Fruit fly (Drosophila melanogaster) whole organism, prepupa: ENCODE results near the gene CG11247.

ENCODE experiments used
- Blimp-1 ChIP-seq: fragments of 200-800 bp; sonication (Bioruptor generic); optimal IDR thresholded peaks from 3 replicates; lab custom pipeline; 2017; ENCODE audit warnings: missing biosample characterization, missing genetic modification characterization, mild to moderate bottlenecking, moderate library complexity, missing genetic modification reagents
- CG10631 ChIP-seq: fragments of 200-800 bp; sonication (Bioruptor generic); optimal IDR thresholded peaks from 2 replicates; lab custom pipeline; 2016; ENCODE audit warnings: missing biosample characterization, missing genetic modification characterization
- CG10669 ChIP-seq: fragments of 200-800 bp; sonication (Bioruptor generic); optimal IDR thresholded peaks from 3 replicates; lab custom pipeline; 2018; ENCODE audit warnings: missing biosample characterization, mild to moderate bottlenecking, missing genetic modification characterization, moderate library complexity
- CG11294 ChIP-seq: fragments of 200-800 bp; sonication (Bioruptor generic); IDR thresholded peaks from 2 replicates; pipeline ENCODE4 v1.3.6; 2022; ENCODE audit warnings: missing biosample characterization, missing genetic modification characterization
- CG11762 ChIP-seq: fragments of 200-800 bp; sonication (Bioruptor generic); optimal IDR thresholded peaks from 3 replicates; lab custom pipeline; 2016; ENCODE audit warnings: missing biosample characterization, missing genetic modification characterization; ENCODE audit not compliant: insufficient read depth
- CG15336 ChIP-seq: fragments of 200-800 bp; sonication (Bioruptor generic); IDR thresholded peaks from 2 replicates; pipeline ENCODE4 v1.3.6; 2022; ENCODE audit warnings: missing biosample characterization, missing genetic modification characterization
- CG1621 ChIP-seq: fragments of 200-800 bp; sonication (Bioruptor generic); optimal IDR thresholded peaks from 3 replicates; lab custom pipeline; 2018; ENCODE audit warnings: missing biosample characterization, mild to moderate bottlenecking, missing genetic modification characterization
- CG16779 ChIP-seq: fragments of 200-800 bp; sonication (Bioruptor generic); optimal IDR thresholded peaks from 3 replicates; lab custom pipeline; 2017; ENCODE audit warnings: missing biosample characterization, mild to moderate bottlenecking, missing genetic modification characterization
- CG3032 ChIP-seq: fragments of 200-800 bp; optimal IDR thresholded peaks from 2 replicates; lab custom pipeline; 2019; ENCODE audit warnings: missing biosample characterization, mild to moderate bottlenecking, missing genetic modification characterization, moderate library complexity
- CG31627 ChIP-seq: fragments of 200-800 bp; sonication (Bioruptor generic); optimal IDR thresholded peaks from 3 replicates; lab custom pipeline; 2016; ENCODE audit warnings: missing biosample characterization, missing genetic modification characterization
- CG32006 ChIP-seq: fragments of 200-800 bp; sonication (Bioruptor generic); optimal IDR thresholded peaks from 3 replicates; lab custom pipeline; 2017; ENCODE audit warnings: missing biosample characterization, mild to moderate bottlenecking, missing genetic modification characterization
- CG34406 ChIP-seq: fragments of 200-800 bp; sonication (Bioruptor generic); optimal IDR thresholded peaks from 3 replicates; lab custom pipeline; 2016; ENCODE audit warnings: missing biosample characterization, missing genetic modification characterization
- CG3919 ChIP-seq: fragments of 200-800 bp; sonication (Bioruptor generic); optimal IDR thresholded peaks from 3 replicates; lab custom pipeline; 2016; ENCODE audit warnings: missing biosample characterization, missing genetic modification characterization
- CG6276 ChIP-seq: fragments of 200-800 bp; sonication (Bioruptor generic); optimal IDR thresholded peaks from 2 replicates; lab custom pipeline; 2017; ENCODE audit warnings: missing biosample characterization, mild to moderate bottlenecking, missing genetic modification characterization
- CG6792 ChIP-seq: fragments of 200-800 bp; sonication (Bioruptor generic); optimal IDR thresholded peaks from 3 replicates; lab custom pipeline; 2016; ENCODE audit warnings: missing biosample characterization, missing genetic modification characterization
- CG6854 ChIP-seq: fragments of 200-800 bp; sonication (Bioruptor generic); optimal IDR thresholded peaks from 2 replicates; lab custom pipeline; 2017; ENCODE audit warnings: missing biosample characterization, mild to moderate bottlenecking, missing genetic modification characterization
- CG7368 ChIP-seq: fragments of 200-800 bp; sonication (Bioruptor generic); optimal IDR thresholded peaks from 3 replicates; lab custom pipeline; 2016; ENCODE audit warnings: missing biosample characterization, missing genetic modification characterization
- CG8119 ChIP-seq: fragments of 200-800 bp; sonication (Bioruptor generic); IDR thresholded peaks from 3 replicates; pipeline ENCODE4 v1.3.6; 2022; ENCODE audit warnings: missing biosample characterization, missing genetic modification characterization
- CG8632 ChIP-seq: fragments of 200-800 bp; sonication (Bioruptor generic); optimal IDR thresholded peaks from 3 replicates; lab custom pipeline; 2016; ENCODE audit warnings: missing biosample characterization, missing genetic modification characterization
- CG9139 ChIP-seq: fragments of 200-800 bp; sonication (Bioruptor generic); optimal IDR thresholded peaks from 3 replicates; lab custom pipeline; 2017; ENCODE audit warnings: missing biosample characterization, mild to moderate bottlenecking, missing genetic modification characterization
- Eip78C ChIP-seq: fragments of 200-800 bp; sonication (Bioruptor generic); peaks from one replicate; lab custom pipeline; 2016; ENCODE audit warnings: missing biosample characterization, missing genetic modification characterization
- Eip93F ChIP-seq: fragments of 200-800 bp; sonication (Bioruptor generic); optimal IDR thresholded peaks from 2 replicates; lab custom pipeline; 2016; ENCODE audit warnings: missing biosample characterization, mild to moderate bottlenecking, missing genetic modification characterization
- Ets96B ChIP-seq: fragments of 200-800 bp; optimal IDR thresholded peaks from 2 replicates; lab custom pipeline; 2019; ENCODE audit warnings: missing biosample characterization, mild to moderate bottlenecking, missing genetic modification characterization, moderate library complexity
- Gug ChIP-seq: fragments of 200-800 bp; sonication (Bioruptor generic); IDR thresholded peaks from 2 replicates; pipeline ENCODE4 v1.3.6; 2022; ENCODE audit warnings: missing biosample characterization, missing genetic modification characterization
- Hr39 ChIP-seq: fragments of 200-800 bp; sonication (Bioruptor generic); optimal IDR thresholded peaks from 2 replicates; lab custom pipeline; 2016; ENCODE audit warnings: missing biosample characterization, missing genetic modification characterization
- Hr4 ChIP-seq: fragments of 200-800 bp; sonication (Bioruptor generic); optimal IDR thresholded peaks from 3 replicates; lab custom pipeline; 2016; ENCODE audit warnings: missing biosample characterization, missing genetic modification characterization
- Lpt ChIP-seq: fragments of 200-800 bp; sonication (Bioruptor generic); optimal IDR thresholded peaks from 3 replicates; lab custom pipeline; 2016; ENCODE audit warnings: missing biosample characterization, missing genetic modification characterization
- Smox ChIP-seq: fragments of 200-800 bp; sonication (Bioruptor generic); optimal IDR thresholded peaks from 3 replicates; lab custom pipeline; 2016; ENCODE audit warnings: missing biosample characterization, missing genetic modification characterization
- Sox102F ChIP-seq: fragments of 200-800 bp; sonication (Bioruptor generic); optimal IDR thresholded peaks from 2 replicates; lab custom pipeline; 2016; ENCODE audit warnings: missing biosample characterization, mild to moderate bottlenecking, missing genetic modification characterization
- Sox14 ChIP-seq: fragments of 200-800 bp; sonication (Bioruptor generic); optimal IDR thresholded peaks from 3 replicates; lab custom pipeline; 2016; ENCODE audit warnings: missing biosample characterization, missing genetic modification characterization
- Sox15 ChIP-seq: fragments of 200-800 bp; sonication (Bioruptor generic); optimal IDR thresholded peaks from 3 replicates; lab custom pipeline; 2016; ENCODE audit warnings: missing biosample characterization, missing genetic modification characterization
- achi ChIP-seq: fragments of 200-800 bp; sonication (Bioruptor generic); optimal IDR thresholded peaks from 3 replicates; lab custom pipeline; 2016; ENCODE audit warnings: missing biosample characterization, missing genetic modification characterization
- acj6 ChIP-seq: fragments of 200-800 bp; sonication (Bioruptor generic); optimal IDR thresholded peaks from 3 replicates; lab custom pipeline; 2016; ENCODE audit warnings: missing biosample characterization, missing genetic modification characterization
- cyc ChIP-seq: fragments of 200-800 bp; sonication (Bioruptor generic); optimal IDR thresholded peaks from 3 replicates; lab custom pipeline; 2016; ENCODE audit warnings: missing biosample characterization, missing genetic modification characterization
- dac ChIP-seq: fragments of 200-800 bp; sonication (Bioruptor generic); optimal IDR thresholded peaks from 2 replicates; lab custom pipeline; 2017; ENCODE audit warnings: missing biosample characterization, mild to moderate bottlenecking, missing genetic modification characterization
- dsx ChIP-seq: fragments of 200-800 bp; optimal IDR thresholded peaks from 3 replicates; lab custom pipeline; 2019; ENCODE audit warnings: missing biosample characterization, mild to moderate bottlenecking, missing genetic modification characterization, moderate library complexity; ENCODE audit not compliant: poor library complexity, severe bottlenecking
- eg ChIP-seq: fragments of 200-800 bp; sonication (Bioruptor generic); IDR thresholded peaks from 3 replicates; pipeline ENCODE4 v1.3.6; 2022; ENCODE audit warnings: missing biosample characterization, missing genetic modification characterization
- esn ChIP-seq: fragments of 200-800 bp; sonication (Bioruptor generic); optimal IDR thresholded peaks from 2 replicates; lab custom pipeline; 2016; ENCODE audit warnings: missing biosample characterization, mild to moderate bottlenecking, missing genetic modification characterization, moderate library complexity
- fd59A ChIP-seq: fragments of 200-800 bp; sonication (Bioruptor generic); optimal IDR thresholded peaks from 2 replicates; lab custom pipeline; 2017; ENCODE audit warnings: missing biosample characterization, mild to moderate bottlenecking, missing genetic modification characterization, missing genetic modification reagents
- fkh ChIP-seq: fragments of 200-800 bp; sonication (Bioruptor generic); optimal IDR thresholded peaks from 3 replicates; lab custom pipeline; 2017; ENCODE audit warnings: missing biosample characterization, mild to moderate bottlenecking, missing genetic modification characterization, moderate library complexity
- net ChIP-seq: fragments of 200-800 bp; sonication (Bioruptor generic); optimal IDR thresholded peaks from 3 replicates; lab custom pipeline; 2016; ENCODE audit warnings: missing biosample characterization, missing genetic modification characterization
- pdm3 ChIP-seq: fragments of 200-800 bp; sonication (Bioruptor generic); optimal IDR thresholded peaks from 3 replicates; lab custom pipeline; 2016; ENCODE audit warnings: missing biosample characterization, missing genetic modification characterization
- salr ChIP-seq, 2 experiments: fragments of 200-800 bp; sonication (Bioruptor generic); optimal IDR thresholded peaks; 3 replicates each; lab custom pipeline; 2016 to 2018; ENCODE audit warnings: missing biosample characterization in 2 of 2, missing genetic modification characterization in 2 of 2, mild to moderate bottlenecking in 1 of 2
- spab ChIP-seq: fragments of 200-800 bp; sonication (Bioruptor generic); optimal IDR thresholded peaks from 2 replicates; lab custom pipeline; 2017; ENCODE audit warnings: missing biosample characterization, mild to moderate bottlenecking, missing genetic modification characterization, missing genetic modification reagents
- svp ChIP-seq: fragments of 200-800 bp; sonication (Bioruptor generic); peaks from one replicate; lab custom pipeline; 2016; ENCODE audit warnings: missing biosample characterization, missing genetic modification characterization
- topi ChIP-seq: fragments of 200-800 bp; sonication (Bioruptor generic); optimal IDR thresholded peaks from 3 replicates; lab custom pipeline; 2016; ENCODE audit warnings: missing biosample characterization, missing genetic modification characterization
- vri ChIP-seq: fragments of 200-800 bp; sonication (Bioruptor generic); optimal IDR thresholded peaks from 3 replicates; lab custom pipeline; 2016; ENCODE audit warnings: missing biosample characterization, mild to moderate bottlenecking, missing genetic modification characterization

CG11247 gene

dm6 chr3L:21715974-21716373, 12.6 kb downstream of the CG11247 start (continued):
- peak; percentile 35 for TF ChIP-seq fd59A
- TF ChIP-seq Sox15: no peak
- TF ChIP-seq Hr39: peak; percentile 25
- 0 out of 3 replicates have a peak, but pooled peaks have one; percentile 30 for TF ChIP-seq eg (GFP tag; lab: Robert Waterston, UW)
- TF ChIP-seq topi (GFP tag; lab: Kevin White, UChicago): peak; percentile 31
- TF ChIP-seq spab (GFP tag; lab: Kevin White, UChicago): peak; percentile 28
- no peak for TF ChIP-seq cyc (GFP tag; lab: Kevin White, UChicago)
- TF ChIP-seq vri (GFP tag; lab: Kevin White, UChicago): no peak
- no peak for TF ChIP-seq achi (GFP tag; lab: Kevin White, UChicago)
- peak; percentile 3 for TF ChIP-seq CG6792 (GFP tag; lab: Kevin White, UChicago)
- TF ChIP-seq Gug (GFP tag; lab: Robert Waterston, UW): peak; percentile 13; the same call in 1 of the 2 replicates
- peak; percentile 38 for TF ChIP-seq acj6 (GFP tag; lab: Kevin White, UChicago)
- no peak for TF ChIP-seq CG7368 (GFP tag; lab: Kevin White, UChicago)
- TF ChIP-seq CG8119 (GFP tag; lab: Robert Waterston, UW): peak; percentile 46; the same call in 1 of the 3 replicates
- peak; percentile 50 for TF ChIP-seq Lpt (GFP tag; lab: Kevin White, UChicago)
- TF ChIP-seq fkh (GFP tag; lab: Kevin White, UChicago): no peak
- peak; percentile 13 for TF ChIP-seq CG16779 (tag; lab: Kevin White, UChicago)
- TF ChIP-seq Smox: peak; percentile 25
- TF ChIP-seq net (GFP tag; lab: Kevin White, UChicago): peak; percentile 16
- peak; percentile 10 for TF ChIP-seq Sox102F
- no peak for TF ChIP-seq CG11762 (GFP tag; lab: Kevin White, UChicago)
- TF ChIP-seq CG31627 (GFP tag; lab: Kevin White, UChicago): peak; percentile 14
- peak; percentile 31; the same call in 1 of the 2 replicates for TF ChIP-seq CG15336 (GFP tag; lab: Robert Waterston, UW)
- peak; percentile 41 for TF ChIP-seq CG3032 (tag; lab: Kevin White, UChicago)
- peak in 1 of 2 experiments; percentile 68 for TF ChIP-seq salr (GFP tag; optimal IDR thresholded peaks at IDR 0.05; lab: Kevin White, UChicago)
- TF ChIP-seq CG34406 (GFP tag; lab: Kevin White, UChicago): no peak
- no peak for TF ChIP-seq svp (GFP tag; lab: Kevin White, UChicago)
- TF ChIP-seq Hr4: peak; percentile 70

dm6 chr3L:21709785-21710591, 18.6 kb downstream of the CG11247 start:
- TF ChIP-seq CG10631 (GFP tag; lab: Kevin White, UChicago) (peak; percentile 81), acj6 (GFP tag; lab: Kevin White, UChicago) (peak; percentile 88), esn (GFP tag; lab: Kevin White, UChicago) (peak; percentile 86), Blimp-1 (GFP tag; lab: Kevin White, UChicago) (peak; percentile 67), Eip78C (peak; percentile 96), CG31627 (GFP tag; lab: Kevin White, UChicago) (peak; percentile 72), Sox14 (GFP tag; lab: Kevin White, UChicago) (peak; percentile 73), CG3919 (peak; percentile 85), CG1621 (tag; lab: Kevin White, UChicago) (no peak), CG15336 (GFP tag; lab: Robert Waterston, UW) (peak; percentile 77), CG34406 (GFP tag; lab: Kevin White, UChicago) (peak; percentile 85), CG10669 (peak; percentile 85), Sox15 (peak; percentile 69), dac (GFP tag; lab: Kevin White, UChicago) (no peak), dsx (GFP tag; lab: Kevin White, UChicago) (peak; percentile 81), CG3032 (tag; lab: Kevin White, UChicago) (peak; percentile 88), CG11294 (peak; percentile 33; the same call in 1 of the 2 replicates), CG6854 (peak; percentile 21), Eip93F (GFP tag; lab: Kevin White, UChicago) (peak; percentile 67), Ets96B (tag; lab: Kevin White, UChicago) (peak; percentile 88), CG9139 (GFP tag; lab: Kevin White, UChicago) (peak; percentile 72), CG32006 (GFP tag; lab: Kevin White, UChicago) (peak; percentile 87), CG7368 (GFP tag; lab: Kevin White, UChicago) (peak; percentile 58), CG6276 (GFP tag; lab: Kevin White, UChicago) (peak; percentile 68), CG11762 (GFP tag; lab: Kevin White, UChicago) (peak; percentile 72), CG8632 (GFP tag; lab: Kevin White, UChicago) (peak; percentile 83), Hr39 (peak; percentile 63), pdm3 (peak; percentile 69)
